Worm (Caenorhabditis elegans): ENCODE data around the gene fbxa-141.

DNA sequence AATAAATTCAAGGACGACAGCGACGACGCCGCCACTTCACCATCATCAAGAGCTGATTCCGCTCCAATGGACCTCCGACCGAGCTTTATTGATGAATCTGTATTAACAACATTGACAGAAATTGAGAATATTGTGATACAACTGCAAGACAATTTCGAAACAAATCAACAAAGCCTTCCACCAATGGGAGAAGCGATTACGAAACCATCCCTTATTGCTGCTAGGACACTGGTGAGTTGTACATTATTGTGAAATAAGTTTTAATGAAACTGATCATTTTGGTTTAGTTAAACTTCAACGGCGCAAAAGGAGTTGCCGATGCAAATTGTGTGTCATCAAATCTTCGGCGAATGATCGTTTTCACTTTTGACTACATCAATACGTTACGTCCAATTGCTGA, 46.4 kb upstream of the fbxa-141 start:
- TF ChIP-seq unc-62 (GFP tag; optimal IDR thresholded peaks at IDR 0.05) (no peak), elt-1 (tag; optimal IDR thresholded peaks at IDR 0.05) (no peak), nhr-237 (tag; optimal IDR thresholded peaks at IDR 0.05) (no peak), dmd-4 (tag; optimal IDR thresholded peaks at IDR 0.05) (no peak)

Data from whole organism, L2 larva.